Fruit fly (Drosophila melanogaster) whole organism, adult: ENCODE measurements around the gene CG14383.

ENCODE experiments used
- CG11617 ChIP-seq: fragments of 200-800 bp; sonication (Bioruptor generic); optimal IDR thresholded peaks from 2 replicates; lab custom pipeline; 2017; ENCODE audit warnings: mild to moderate bottlenecking, missing biosample characterization, missing genetic modification reagents, missing genetic modification characterization
- CG14711 ChIP-seq: fragments of 200-800 bp; sonication (Bioruptor generic); optimal IDR thresholded peaks from 2 replicates; lab custom pipeline; 2018; ENCODE audit warnings: missing biosample characterization, mild to moderate bottlenecking, missing genetic modification characterization, moderate library complexity
- CG5204 ChIP-seq: fragments of 200-800 bp; sonication (Bioruptor generic); optimal IDR thresholded peaks from 2 replicates; lab custom pipeline; 2016; ENCODE audit warnings: missing biosample characterization, missing genetic modification characterization
- Mnt ChIP-seq: fragments of 200-800 bp; sonication (Bioruptor generic); optimal IDR thresholded peaks from 2 replicates; lab custom pipeline; 2016; ENCODE audit warnings: missing biosample characterization, mild to moderate bottlenecking, missing genetic modification characterization
- cnc ChIP-seq, 2 experiments: fragments of >200 bp; optimal IDR thresholded peaks; 2 replicates each; lab custom pipeline; 2017
- kay ChIP-seq: fragments of 200-800 bp; sonication (Bioruptor generic); peaks from one replicate; lab custom pipeline; 2016; ENCODE audit warnings: missing biosample characterization, missing genetic modification characterization, borderline replicate concordance
- pad ChIP-seq: fragments of 200-800 bp; sonication (Bioruptor generic); optimal IDR thresholded peaks from 3 replicates; lab custom pipeline; 2017; ENCODE audit warnings: missing biosample characterization, missing genetic modification characterization, mild to moderate bottlenecking, moderate library complexity, missing genetic modification reagents
- tj ChIP-seq: fragments of 200-800 bp; sonication (Bioruptor generic); optimal IDR thresholded peaks from 3 replicates; lab custom pipeline; 2017; ENCODE audit warnings: missing biosample characterization, mild to moderate bottlenecking, missing genetic modification characterization, moderate library complexity

- no peak for TF ChIP-seq CG14711 (tag; lab: Kevin White, UChicago)
- TF ChIP-seq Mnt, result peak; percentile 51
- TF ChIP-seq CG5204 (GFP tag; lab: Kevin White, UChicago), result no peak
- TF ChIP-seq kay (GFP tag; lab: Kevin White, UChicago), result no peak
- TF ChIP-seq cnc (optimal IDR thresholded peaks at IDR 0.05; lab: Kevin White, UChicago), result no peak
- no peak for TF ChIP-seq tj (GFP tag; lab: Kevin White, UChicago)
- no peak for TF ChIP-seq CG11617 (GFP tag; lab: Kevin White, UChicago)
- no peak for TF ChIP-seq pad (GFP tag; lab: Kevin White, UChicago)
These were observed 22.8 kb upstream of the CG14383 start, which contains the start of gene CG8031 for dm6 chr3R:13010905-13011620.
